Worm (Caenorhabditis elegans): ENCODE results near the gene cdh-10.
A peak's percentile ranks its signal among the peaks of the same experiment; 100 is the strongest.

cdh-10 gene

DNA sequence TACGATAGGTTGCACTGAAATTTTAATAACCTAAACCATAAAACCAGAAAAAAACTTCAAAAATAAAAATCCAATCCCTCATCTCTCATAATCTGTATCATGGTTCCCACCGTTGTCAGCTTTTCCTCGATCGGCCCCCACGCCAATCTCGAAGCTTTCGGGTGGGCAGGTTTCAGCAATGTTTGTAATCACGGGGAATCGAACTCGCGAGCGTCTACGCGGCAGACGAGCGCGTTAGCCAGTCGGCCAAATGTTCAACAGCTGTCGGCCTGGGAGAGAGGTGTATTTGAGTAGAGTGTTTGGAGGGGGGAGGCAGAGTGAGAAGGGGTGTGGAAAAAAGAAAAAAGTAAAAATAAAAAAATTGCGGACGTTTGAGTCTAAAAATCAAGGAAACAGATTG, 54.7 kb downstream of the cdh-10 start (continued):
- TF ChIP-seq ref-2 (tag; optimal IDR thresholded peaks at IDR 0.05) (peak; percentile 91), nhr-232 (tag; optimal IDR thresholded peaks at IDR 0.05) (peak; percentile 75), dmd-4 (tag; optimal IDR thresholded peaks at IDR 0.05; ENCODE audit: borderline replicate concordance) (peak; percentile 80), C38D4.7 (GFP tag; optimal IDR thresholded peaks at IDR 0.05) (peak; percentile 82), ceh-18 (tag; optimal IDR thresholded peaks at IDR 0.05) (peak; percentile 94), ahr-1 (tag; optimal IDR thresholded peaks at IDR 0.05) (peak; percentile 67), pha-2 (tag; optimal IDR thresholded peaks at IDR 0.05) (peak; percentile 89), nhr-11 (tag; optimal IDR thresholded peaks at IDR 0.05) (no peak), ztf-16 (tag; optimal IDR thresholded peaks at IDR 0.05) (peak; percentile 85), dve-1 (tag; optimal IDR thresholded peaks at IDR 0.05) (peak; percentile 89), lin-11 (tag; optimal IDR thresholded peaks at IDR 0.05) (peak; percentile 73), pag-3 (tag; optimal IDR thresholded peaks at IDR 0.05; ENCODE audit: borderline replicate concordance) (peak; percentile 53), pha-4 (tag; optimal IDR thresholded peaks at IDR 0.05) (no peak), ceh-6 (GFP tag; optimal IDR thresholded peaks at IDR 0.05) (peak; percentile 86), K09A11.1 (tag; optimal IDR thresholded peaks at IDR 0.05; ENCODE audit: insufficient read depth) (peak; percentile 85), ets-4 (tag; optimal IDR thresholded peaks at IDR 0.05) (peak; percentile 43)

DNA sequence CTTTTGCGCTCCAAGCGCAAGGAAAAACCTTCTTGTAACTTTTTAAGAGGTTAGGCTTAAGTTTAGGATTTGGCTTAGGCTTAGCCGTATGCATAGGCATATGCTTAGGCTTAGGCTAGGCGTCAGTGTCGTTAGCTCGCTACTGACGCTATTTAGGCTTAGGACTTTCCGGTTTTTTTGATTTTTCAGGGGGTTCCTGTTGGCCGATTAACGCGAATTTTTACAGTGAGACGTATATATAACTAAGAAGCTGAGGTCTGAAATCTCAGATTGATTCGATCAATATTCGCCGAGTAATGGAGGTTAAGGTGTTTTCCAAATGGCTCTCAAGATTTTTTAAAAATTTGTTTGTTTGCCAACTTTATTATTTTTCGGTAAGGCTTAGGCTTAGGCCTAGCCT, 55.5 kb downstream of the cdh-10 start:
- no peak for TF ChIP-seq C38D4.7 (GFP tag; optimal IDR thresholded peaks at IDR 0.05)
- no peak for TF ChIP-seq F13H6.1 (tag; optimal IDR thresholded peaks at IDR 0.05)
- no peak for TF ChIP-seq ttx-3 (tag; optimal IDR thresholded peaks at IDR 0.05)
- no peak for TF ChIP-seq ceh-22 (tag; optimal IDR thresholded peaks at IDR 0.05)
- TF ChIP-seq pax-1 (tag; optimal IDR thresholded peaks at IDR 0.05), result no peak
- TF ChIP-seq ceh-31 (tag; optimal IDR thresholded peaks at IDR 0.05), result no peak
- no peak for TF ChIP-seq ahr-1 (tag; optimal IDR thresholded peaks at IDR 0.05)
- TF ChIP-seq lin-11 (tag; optimal IDR thresholded peaks at IDR 0.05), result no peak
- TF ChIP-seq unc-86 (tag; optimal IDR thresholded peaks at IDR 0.05), result no peak
- no peak for TF ChIP-seq hlh-15 (tag; optimal IDR thresholded peaks at IDR 0.05)
- no peak for TF ChIP-seq K09A11.1 (tag; optimal IDR thresholded peaks at IDR 0.05; ENCODE audit: insufficient read depth)
- TF ChIP-seq gmeb-2 (tag; optimal IDR thresholded peaks at IDR 0.05), result no peak
- no peak for TF ChIP-seq fkh-6 (tag; optimal IDR thresholded peaks at IDR 0.05)
- TF ChIP-seq lim-6 (tag; optimal IDR thresholded peaks at IDR 0.05), result no peak
- no peak for TF ChIP-seq ref-2 (tag; optimal IDR thresholded peaks at IDR 0.05)
- TF ChIP-seq ceh-48 (tag; optimal IDR thresholded peaks at IDR 0.05), result no peak
- no peak for TF ChIP-seq ceh-24 (tag; optimal IDR thresholded peaks at IDR 0.05)
- no peak for TF ChIP-seq zip-5 (tag; optimal IDR thresholded peaks at IDR 0.05)

DNA sequence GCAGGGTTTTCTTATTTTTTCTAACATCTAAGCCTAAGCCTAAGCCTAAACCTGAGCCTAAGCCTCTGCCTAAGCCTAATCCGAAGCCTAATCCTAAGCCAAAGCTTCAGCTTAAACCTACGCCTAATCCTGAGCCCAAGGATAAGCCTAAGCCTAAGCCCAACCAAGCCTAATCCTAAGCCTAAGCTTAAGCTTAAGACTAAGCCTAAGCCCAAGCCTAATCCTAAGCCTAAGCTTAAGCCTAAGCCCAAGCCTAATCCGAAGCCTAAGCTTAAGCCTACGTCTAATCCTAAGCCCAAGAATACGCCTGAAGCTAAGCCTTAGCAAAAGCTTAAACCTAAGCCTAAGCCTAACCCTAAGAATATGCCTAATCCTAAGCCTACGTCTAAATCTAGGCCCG, 59.8 kb downstream of the cdh-10 start:
- peak; percentile 100 for TF ChIP-seq dve-1 (tag; optimal IDR thresholded peaks at IDR 0.05)
- TF ChIP-seq unc-86 (tag; optimal IDR thresholded peaks at IDR 0.05), result no peak

DNA sequence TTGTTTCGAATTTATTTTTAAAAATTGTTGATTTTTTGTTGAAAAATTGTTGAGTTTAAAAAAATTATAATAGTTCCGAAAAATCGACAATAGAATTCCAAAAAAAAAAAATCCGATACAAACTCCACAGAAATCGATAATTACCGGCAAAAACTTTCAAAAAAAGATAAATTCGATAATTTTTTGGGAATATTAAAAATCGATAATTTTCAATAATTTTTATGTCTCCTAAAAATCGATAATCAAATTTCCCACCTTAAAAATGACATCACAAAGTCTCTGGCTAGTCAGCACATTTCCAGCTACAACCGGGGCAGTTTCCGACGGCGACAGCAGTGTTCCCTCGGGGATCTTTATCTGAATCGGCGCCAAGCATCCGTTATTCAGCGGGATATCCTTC, 62.5 kb downstream of the cdh-10 start:
- no peak for TF ChIP-seq lim-6 (tag; optimal IDR thresholded peaks at IDR 0.05)
- TF ChIP-seq ceh-48 (tag; optimal IDR thresholded peaks at IDR 0.05), result peak; percentile 2

DNA sequence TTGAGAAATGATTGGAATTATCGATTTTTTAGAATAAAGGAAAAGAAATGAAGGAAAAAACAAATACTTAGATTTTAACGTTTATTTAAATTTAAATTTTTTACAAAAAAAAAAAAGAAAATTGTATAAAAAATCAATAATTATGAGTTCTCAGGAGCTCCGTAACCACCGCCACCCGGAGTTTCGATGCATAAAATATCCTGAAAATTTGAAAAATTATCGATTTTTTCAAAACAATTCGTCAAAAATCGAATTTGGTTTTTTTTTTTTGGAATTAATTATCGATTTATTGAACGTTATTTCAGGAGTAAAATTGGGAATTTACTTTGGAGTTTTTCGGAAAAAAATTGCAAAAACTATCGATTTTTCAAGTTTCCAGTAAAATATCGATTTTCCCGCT, 63.7 kb downstream of the cdh-10 start, which contains the start of gene Y38F2AR.10:
Gene Y38F2AR.10 (minus strand): TSS at position 101 of the 400 bp plus-strand sequence.
- peak; percentile 22 for TF ChIP-seq ceh-48 (tag; optimal IDR thresholded peaks at IDR 0.05)
- no peak for TF ChIP-seq nhr-11 (tag; optimal IDR thresholded peaks at IDR 0.05)

DNA sequence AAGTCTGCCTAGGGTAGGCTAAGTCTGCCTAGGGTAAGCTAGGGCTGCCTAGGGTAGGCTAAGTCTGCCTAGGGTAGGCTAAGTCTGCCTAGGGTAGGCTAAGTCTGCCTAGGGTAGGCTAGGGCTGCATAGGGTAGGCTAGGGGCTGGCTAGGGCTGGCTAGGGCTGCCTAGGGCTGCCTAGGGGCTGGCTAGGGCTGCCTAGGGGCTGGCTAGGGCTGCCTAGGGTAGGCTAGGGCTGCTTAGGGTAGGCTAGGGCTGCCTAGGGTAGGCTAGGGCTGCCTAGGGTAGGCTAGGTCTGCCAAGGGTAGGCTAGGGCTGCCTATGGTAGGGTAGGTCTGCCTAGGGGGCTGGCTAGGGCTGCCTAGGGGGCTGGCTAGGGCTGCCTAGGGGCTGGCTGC, 64.9 kb downstream of the cdh-10 start:
- no peak for TF ChIP-seq odd-2 (tag; optimal IDR thresholded peaks at IDR 0.05)
- no peak for TF ChIP-seq ref-2 (tag; optimal IDR thresholded peaks at IDR 0.05)
- TF ChIP-seq fkh-6 (tag; optimal IDR thresholded peaks at IDR 0.05), result no peak
- 0 out of 2 replicates have a peak, but pooled peaks have one; percentile 31 for TF ChIP-seq ceh-45 (GFP tag; IDR thresholded peaks at IDR 0.05)
- peak; percentile 21 for TF ChIP-seq elt-4 (tag; optimal IDR thresholded peaks at IDR 0.05)

Measured in whole organism, late embryonic.